Worm (Caenorhabditis elegans) whole organism, mixed stage, embryonic: ENCODE measurements around the gene C34B4.2.
A peak's percentile ranks its signal among the peaks of the same experiment; 100 is the strongest.

ENCODE experiments used
- M03D4.4 ChIP-seq: sonication (generic microtip); optimal IDR thresholded peaks from 2 replicates; lab custom pipeline; 2017; ENCODE audit warnings: mild to moderate bottlenecking, missing genetic modification characterization, missing compliant biosample characterization
- bed-3 ChIP-seq: fragments of 200-800 bp; sonication (Bioruptor generic); optimal IDR thresholded peaks from 3 replicates; lab custom pipeline; 2018; ENCODE audit warnings: mild to moderate bottlenecking, missing genetic modification characterization, moderate library complexity, missing compliant biosample characterization
- blmp-1 ChIP-seq: fragments of 150-350 bp; optimal IDR thresholded peaks from 2 replicates; lab custom pipeline; 2014; ENCODE audit warnings: missing biosample characterization, missing genetic modification characterization
- ceh-39 ChIP-seq: fragments of 150-350 bp; optimal IDR thresholded peaks from 2 replicates; lab custom pipeline; 2014; ENCODE audit warnings: missing biosample characterization, missing genetic modification characterization
- ceh-43 ChIP-seq: fragments of 200-800 bp; sonication (Bioruptor generic); optimal IDR thresholded peaks from 2 replicates; lab custom pipeline; 2018; ENCODE audit warnings: mild to moderate bottlenecking, missing genetic modification characterization, moderate library complexity, missing compliant biosample characterization
- ceh-83 ChIP-seq: fragments of 200-800 bp; sonication (Bioruptor generic); optimal IDR thresholded peaks from 2 replicates; lab custom pipeline; 2018; ENCODE audit warnings: mild to moderate bottlenecking, missing genetic modification characterization, missing compliant biosample characterization
- ces-1 ChIP-seq: fragments of 150-350 bp; optimal IDR thresholded peaks from 2 replicates; lab custom pipeline; 2014; ENCODE audit warnings: missing biosample characterization, missing genetic modification reagents, missing genetic modification characterization
- cnd-1 ChIP-seq: fragments of 200-800 bp; sonication (Bioruptor generic); optimal IDR thresholded peaks from 2 replicates; lab custom pipeline; 2018; ENCODE audit warnings: mild to moderate bottlenecking, missing genetic modification characterization, missing compliant biosample characterization
- elt-1 ChIP-seq: sonication (generic microtip); optimal IDR thresholded peaks from 2 replicates; lab custom pipeline; 2017; ENCODE audit warnings: missing genetic modification characterization, mild to moderate bottlenecking, missing compliant biosample characterization, antibody characterized with exemption, moderate library complexity, borderline replicate concordance; ENCODE audit not compliant: insufficient read depth
- elt-3 ChIP-seq: fragments of 150-350 bp; optimal IDR thresholded peaks from 2 replicates; lab custom pipeline; 2014; ENCODE audit warnings: missing biosample characterization, missing genetic modification characterization
- ham-2 ChIP-seq: fragments of 200-800 bp; sonication (Bioruptor generic); optimal IDR thresholded peaks from 2 replicates; lab custom pipeline; 2018; ENCODE audit warnings: mild to moderate bottlenecking, missing genetic modification characterization, missing compliant biosample characterization
- lin-13 ChIP-seq: fragments of 150-350 bp; optimal IDR thresholded peaks from 2 replicates; lab custom pipeline; 2014; ENCODE audit warnings: missing biosample characterization, missing genetic modification characterization
- lin-32 ChIP-seq: fragments of 200-800 bp; sonication (Bioruptor generic); optimal IDR thresholded peaks from 2 replicates; lab custom pipeline; 2018; ENCODE audit warnings: mild to moderate bottlenecking, missing genetic modification characterization, missing compliant biosample characterization
- lsy-2 ChIP-seq: fragments of 150-350 bp; optimal IDR thresholded peaks from 2 replicates; lab custom pipeline; 2014; ENCODE audit warnings: missing biosample characterization, missing genetic modification characterization
- mab-5 ChIP-seq: fragments of 150-350 bp; optimal IDR thresholded peaks from 2 replicates; lab custom pipeline; 2014; ENCODE audit warnings: missing biosample characterization, missing genetic modification characterization
- mep-1 ChIP-seq: fragments of 150-350 bp; optimal IDR thresholded peaks from 2 replicates; lab custom pipeline; 2017; ENCODE audit warnings: missing biosample characterization, missing genetic modification reagents, missing genetic modification characterization, inconsistent platforms
- mls-2 ChIP-seq: sonication (generic microtip); optimal IDR thresholded peaks from 2 replicates; lab custom pipeline; 2016; ENCODE audit warnings: mild to moderate bottlenecking, missing genetic modification characterization, moderate library complexity, missing compliant biosample characterization
- nhr-12 ChIP-seq: fragments of 150-350 bp; optimal IDR thresholded peaks from 2 replicates; lab custom pipeline; 2014; ENCODE audit warnings: missing biosample characterization, missing genetic modification characterization
- nhr-237 ChIP-seq: fragments of 150-350 bp; optimal IDR thresholded peaks from 2 replicates; lab custom pipeline; 2014; ENCODE audit warnings: missing biosample characterization, missing genetic modification characterization
- nhr-28 ChIP-seq: fragments of 150-350 bp; optimal IDR thresholded peaks from 2 replicates; lab custom pipeline; 2014; ENCODE audit warnings: missing biosample characterization, missing genetic modification characterization
- nhr-76 ChIP-seq: sonication (generic microtip); optimal IDR thresholded peaks from 2 replicates; lab custom pipeline; 2017; ENCODE audit warnings: missing biosample characterization, missing genetic modification characterization
- pha-4 ChIP-seq: fragments of 150-350 bp; optimal IDR thresholded peaks from 2 replicates; lab custom pipeline; 2018; ENCODE audit warnings: missing biosample characterization, missing genetic modification reagents, missing genetic modification characterization
- sem-2 ChIP-seq: fragments of 200-800 bp; sonication (Bioruptor generic); optimal IDR thresholded peaks from 2 replicates; lab custom pipeline; 2018; ENCODE audit warnings: mild to moderate bottlenecking, missing genetic modification characterization, missing compliant biosample characterization
- sptf-1 ChIP-seq: sonication (generic microtip); optimal IDR thresholded peaks from 2 replicates; lab custom pipeline; 2017; ENCODE audit warnings: mild to moderate bottlenecking, missing genetic modification characterization, moderate library complexity, missing compliant biosample characterization
- tbx-8 ChIP-seq: fragments of 200-800 bp; sonication (Bioruptor generic); optimal IDR thresholded peaks from 2 replicates; lab custom pipeline; 2018; ENCODE audit warnings: mild to moderate bottlenecking, missing genetic modification characterization, moderate library complexity, missing compliant biosample characterization
- unc-120 ChIP-seq: sonication (generic microtip); optimal IDR thresholded peaks from 2 replicates; lab custom pipeline; 2017; ENCODE audit warnings: missing genetic modification characterization, missing compliant biosample characterization; ENCODE audit not compliant: poor library complexity, severe bottlenecking
- unc-39 ChIP-seq: fragments of 150-350 bp; optimal IDR thresholded peaks from 2 replicates; lab custom pipeline; 2014; ENCODE audit warnings: missing biosample characterization, missing genetic modification characterization
- unc-62 ChIP-seq: fragments of 150-350 bp; optimal IDR thresholded peaks from 2 replicates; lab custom pipeline; 2014; ENCODE audit warnings: missing biosample characterization, missing genetic modification reagents, missing genetic modification characterization
- zip-8 ChIP-seq: fragments of 150-350 bp; optimal IDR thresholded peaks from 2 replicates; lab custom pipeline; 2014; ENCODE audit warnings: missing biosample characterization, missing genetic modification characterization
- ztf-11 ChIP-seq: fragments of 150-350 bp; optimal IDR thresholded peaks from 2 replicates; lab custom pipeline; 2014; ENCODE audit warnings: missing biosample characterization, missing genetic modification characterization

Gene C34B4.2

ce11 chrV:13085917-13086552 lies 3.2 kb downstream of the C34B4.2 start (continued):
- no peak for TF ChIP-seq cnd-1 (tag; lab: Kevin White, UChicago)
- TF ChIP-seq sem-2, result no peak

ce11 chrV:13088485-13088884 lies 5.6 kb downstream of the C34B4.2 start:
- TF ChIP-seq ceh-39, result no peak
- peak; percentile 14 for TF ChIP-seq elt-1 (tag; lab: Kevin White, UChicago)

- no peak for TF ChIP-seq nhr-28
- TF ChIP-seq elt-3 (tag; lab: Kevin White, UChicago), result no peak
- TF ChIP-seq pha-4 (tag; lab: Kevin White, UChicago), result no peak
- TF ChIP-seq lsy-2 (tag; lab: Kevin White, UChicago), result no peak
- no peak for TF ChIP-seq ham-2 (GFP tag; lab: Kevin White, UChicago)
- TF ChIP-seq mab-5 (tag; lab: Kevin White, UChicago), result no peak
- no peak for TF ChIP-seq nhr-237 (tag; lab: Kevin White, UChicago)
- TF ChIP-seq nhr-76 (tag; lab: Kevin White, UChicago), result no peak
- no peak for TF ChIP-seq mls-2 (tag; lab: Kevin White, UChicago)
- no peak for TF ChIP-seq tbx-8
- TF ChIP-seq blmp-1, result no peak
- TF ChIP-seq M03D4.4 (tag; lab: Kevin White, UChicago), result no peak
- TF ChIP-seq sptf-1 (tag; lab: Kevin White, UChicago), result no peak
- TF ChIP-seq elt-1 (tag; lab: Kevin White, UChicago), result no peak
- TF ChIP-seq, all 35 proteins: peak for 0
Measured at ce11 chrV:13090130-13090770, 7.4 kb downstream of the C34B4.2 start, which contains the start of gene C34B4.4. Gene C34B4.4 (plus strand): TSS chrV:13090405.

ce11 chrV:13092349-13092748 lies 9.5 kb downstream of the C34B4.2 start, which contains the start of gene lurp-4:
Gene lurp-4 (plus strand): TSS chrV:13092649.
- TF ChIP-seq nhr-237 (tag; lab: Kevin White, UChicago) (no peak), ham-2 (GFP tag; lab: Kevin White, UChicago) (no peak)

- TF ChIP-seq unc-62, result no peak
- TF ChIP-seq ceh-83 (GFP tag; lab: Kevin White, UChicago), result no peak
- no peak for TF ChIP-seq mep-1 (tag; lab: Kevin White, UChicago)
- no peak for TF ChIP-seq ztf-11 (tag; lab: Kevin White, UChicago)
- TF ChIP-seq blmp-1, result no peak
- no peak for TF ChIP-seq nhr-28
- TF ChIP-seq mab-5 (tag; lab: Kevin White, UChicago), result no peak
- TF ChIP-seq ceh-43 (GFP tag; lab: Kevin White, UChicago), result no peak
- TF ChIP-seq elt-1 (tag; lab: Kevin White, UChicago), result no peak
- no peak for TF ChIP-seq tbx-8
- TF ChIP-seq nhr-76 (tag; lab: Kevin White, UChicago), result no peak
- TF ChIP-seq unc-120 (tag; lab: Kevin White, UChicago), result no peak
- no peak for TF ChIP-seq unc-39 (tag; lab: Kevin White, UChicago)
- no peak for TF ChIP-seq lin-13
- TF ChIP-seq ces-1 (GFP tag; lab: Kevin White, UChicago), result no peak
- TF ChIP-seq ham-2 (GFP tag; lab: Kevin White, UChicago), result no peak
- no peak for TF ChIP-seq zip-8 (tag; lab: Kevin White, UChicago)
- TF ChIP-seq elt-3 (tag; lab: Kevin White, UChicago), result no peak
- no peak for TF ChIP-seq lsy-2 (tag; lab: Kevin White, UChicago)
- TF ChIP-seq pha-4 (tag; lab: Kevin White, UChicago), result no peak
Measured at ce11 chrV:13095654-13096053, 12.8 kb downstream of the C34B4.2 start, which contains the start of gene C34B4.5. Gene C34B4.5 (plus strand): TSS chrV:13095954.

- TF ChIP-seq bed-3 (GFP tag; lab: Kevin White, UChicago) (no peak), lin-32 (GFP tag; lab: Kevin White, UChicago) (no peak), ceh-43 (GFP tag; lab: Kevin White, UChicago) (no peak), ces-1 (GFP tag; lab: Kevin White, UChicago) (peak; percentile 96), mls-2 (tag; lab: Kevin White, UChicago) (no peak), pha-4 (tag; lab: Kevin White, UChicago) (no peak), M03D4.4 (tag; lab: Kevin White, UChicago) (no peak), nhr-12 (tag; lab: Kevin White, UChicago) (no peak), elt-1 (tag; lab: Kevin White, UChicago) (peak; percentile 62), ceh-83 (GFP tag; lab: Kevin White, UChicago) (no peak), unc-120 (tag; lab: Kevin White, UChicago) (no peak), zip-8 (tag; lab: Kevin White, UChicago) (no peak), mep-1 (tag; lab: Kevin White, UChicago) (no peak), nhr-237 (tag; lab: Kevin White, UChicago) (no peak), nhr-76 (tag; lab: Kevin White, UChicago) (no peak), tbx-8 (no peak), mab-5 (tag; lab: Kevin White, UChicago) (no peak), unc-62 (peak; percentile 89)
Measured at ce11 chrV:13105840-13106429, 23.1 kb downstream of the C34B4.2 start.
